Fruit fly (Drosophila melanogaster) whole organism, prepupa: Measurements from ENCODE around the gene CG45486.

ENCODE experiments used
- CG15336 ChIP-seq: fragments of 200-800 bp; sonication (Bioruptor generic); IDR thresholded peaks from 2 replicates; pipeline ENCODE4 v1.3.6; 2022; ENCODE audit warnings: missing biosample characterization, missing genetic modification characterization
- CG34406 ChIP-seq: fragments of 200-800 bp; sonication (Bioruptor generic); optimal IDR thresholded peaks from 3 replicates; lab custom pipeline; 2016; ENCODE audit warnings: missing biosample characterization, missing genetic modification characterization
- CG6163 ChIP-seq: fragments of 200-800 bp; sonication (Bioruptor generic); IDR thresholded peaks from 3 replicates; pipeline ENCODE4 v1.3.6; 2022; ENCODE audit warnings: missing biosample characterization, missing genetic modification characterization
- CG6808 ChIP-seq: fragments of 200-800 bp; sonication (Bioruptor generic); optimal IDR thresholded peaks from 3 replicates; lab custom pipeline; 2017; ENCODE audit warnings: missing biosample characterization, missing genetic modification characterization, mild to moderate bottlenecking, moderate library complexity, missing genetic modification reagents
- CG6854 ChIP-seq: fragments of 200-800 bp; sonication (Bioruptor generic); optimal IDR thresholded peaks from 2 replicates; lab custom pipeline; 2017; ENCODE audit warnings: missing biosample characterization, mild to moderate bottlenecking, missing genetic modification characterization
- CG7368 ChIP-seq: fragments of 200-800 bp; sonication (Bioruptor generic); optimal IDR thresholded peaks from 3 replicates; lab custom pipeline; 2016; ENCODE audit warnings: missing biosample characterization, missing genetic modification characterization
- Smox ChIP-seq: fragments of 200-800 bp; sonication (Bioruptor generic); optimal IDR thresholded peaks from 3 replicates; lab custom pipeline; 2016; ENCODE audit warnings: missing biosample characterization, missing genetic modification characterization
- esn ChIP-seq: fragments of 200-800 bp; sonication (Bioruptor generic); optimal IDR thresholded peaks from 2 replicates; lab custom pipeline; 2016; ENCODE audit warnings: missing biosample characterization, mild to moderate bottlenecking, missing genetic modification characterization, moderate library complexity
- salr ChIP-seq, 2 experiments: fragments of 200-800 bp; sonication (Bioruptor generic); optimal IDR thresholded peaks; 3 replicates each; lab custom pipeline; 2016 to 2018; ENCODE audit warnings: missing biosample characterization in 2 of 2, missing genetic modification characterization in 2 of 2, mild to moderate bottlenecking in 1 of 2

dm6 chrX:19890010-19890665, 19.8 kb downstream of the CG45486 start, which contains the start of gene amn:
- no peak for TF ChIP-seq Smox (GFP tag; lab: Kevin White, UChicago)
- TF ChIP-seq CG6808, result no peak
- TF ChIP-seq CG6163 (GFP tag; lab: Robert Waterston, UW), result no peak
- no peak for TF ChIP-seq CG15336 (GFP tag; lab: Robert Waterston, UW)
- TF ChIP-seq CG7368 (GFP tag; lab: Kevin White, UChicago), result no peak
- no peak for TF ChIP-seq CG6854
- TF ChIP-seq salr (GFP tag; optimal IDR thresholded peaks at IDR 0.05; lab: Kevin White, UChicago), result no peak
- no peak for TF ChIP-seq CG34406 (GFP tag; lab: Kevin White, UChicago)
- TF ChIP-seq esn (GFP tag; lab: Kevin White, UChicago), result no peak
